Worm (Caenorhabditis elegans) whole organism, midembryonic: ENCODE measurements around the gene M01G5.1.
A peak's percentile ranks its signal among the peaks of the same experiment; 100 is the strongest.

Source experiments
- T22C8.4 ChIP-seq: fragments of 200-800 bp; sonication (Bioruptor generic); IDR thresholded peaks from 2 replicates; pipeline ENCODE4 v1.3.6; 2022; ENCODE audit warnings: missing genetic modification characterization, missing compliant biosample characterization
- cog-1 ChIP-seq: sonication (generic microtip); optimal IDR thresholded peaks from 2 replicates; lab custom pipeline; 2016; ENCODE audit warnings: missing genetic modification characterization, missing compliant biosample characterization
- flt-1 ChIP-seq: fragments of 200-800 bp; sonication (Bioruptor generic); IDR thresholded peaks from 2 replicates; pipeline ENCODE4 v1.3.6; 2022; ENCODE audit warnings: missing genetic modification characterization, missing compliant biosample characterization
- klf-2 ChIP-seq: fragments of 200-800 bp; sonication (Bioruptor generic); conservative IDR thresholded peaks from 2 replicates; pipeline ENCODE4 v1.3.6; 2022; ENCODE audit warnings: missing genetic modification reagents, missing genetic modification characterization, missing compliant biosample characterization
- med-1 ChIP-seq: sonication (generic microtip); optimal IDR thresholded peaks from 2 replicates; lab custom pipeline; 2017; ENCODE audit warnings: missing genetic modification characterization, mild to moderate bottlenecking, missing compliant biosample characterization, antibody characterized with exemption, missing genetic modification reagents; ENCODE audit not compliant: insufficient read depth
- ref-1 ChIP-seq: fragments of 200-800 bp; sonication (Bioruptor generic); conservative IDR thresholded peaks from 2 replicates; pipeline ENCODE4 v1.3.6; 2022; ENCODE audit warnings: missing genetic modification reagents, missing genetic modification characterization, missing compliant biosample characterization
- tab-1 ChIP-seq: fragments of 200-800 bp; sonication (Bioruptor generic); IDR thresholded peaks from 2 replicates; pipeline ENCODE4 v1.3.6; 2022; ENCODE audit warnings: missing genetic modification characterization, missing compliant biosample characterization
- ztf-23 ChIP-seq: fragments of 200-800 bp; sonication (Bioruptor generic); IDR thresholded peaks from 2 replicates; pipeline ENCODE4 v1.3.6; 2022; ENCODE audit warnings: missing genetic modification reagents, missing genetic modification characterization, missing compliant biosample characterization
- ztf-29 ChIP-seq: fragments of 200-800 bp; sonication (Bioruptor generic); IDR thresholded peaks from 2 replicates; pipeline ENCODE4 v1.3.6; 2022; ENCODE audit warnings: missing genetic modification reagents, missing genetic modification characterization, missing compliant biosample characterization

M01G5.1 gene

ce11 chrIII:1495863-1496445, at the start of gene M01G5.1, which contains the start of gene ave-1:
Gene M01G5.1, plus strand, starts transcription at chrIII:1496401.
Gene ave-1, minus strand, starts transcription at chrIII:1495975.
- TF ChIP-seq flt-1 (GFP tag; lab: Robert Waterston, UW) (no peak), med-1 (no peak), cog-1 (tag; lab: Kevin White, UChicago) (no peak), tab-1 (GFP tag; lab: Robert Waterston, UW) (no peak), T22C8.4 (no peak), ztf-29 (GFP tag; lab: Robert Waterston, UW) (no peak)

- TF ChIP-seq tab-1 (GFP tag; lab: Robert Waterston, UW) (no peak), cog-1 (tag; lab: Kevin White, UChicago) (no peak), klf-2 (no peak), ztf-29 (GFP tag; lab: Robert Waterston, UW) (no peak), T22C8.4 (no peak), ztf-23 (GFP tag; lab: Robert Waterston, UW) (no peak), ref-1 (no peak), med-1 (no peak), flt-1 (GFP tag; lab: Robert Waterston, UW) (no peak)
Observed at ce11 chrIII:1446747-1447146, 49.5 kb upstream of the M01G5.1 start.

- TF ChIP-seq med-1 (no peak), flt-1 (GFP tag; lab: Robert Waterston, UW) (0 out of 2 replicates have a peak, but pooled peaks have one; percentile 39)
Observed at ce11 chrIII:1455674-1456073, 40.5 kb upstream of the M01G5.1 start, which contains the start of gene Y82E9BR.17. Gene Y82E9BR.17, minus strand, starts transcription at chrIII:1455774.

- TF ChIP-seq T22C8.4 (no peak), tab-1 (GFP tag; lab: Robert Waterston, UW) (no peak), cog-1 (tag; lab: Kevin White, UChicago) (no peak), med-1 (no peak), flt-1 (GFP tag; lab: Robert Waterston, UW) (no peak), ztf-29 (GFP tag; lab: Robert Waterston, UW) (no peak), ref-1 (no peak), klf-2 (no peak), ztf-23 (GFP tag; lab: Robert Waterston, UW) (no peak)
Observed at ce11 chrIII:1456859-1457258, 39.3 kb upstream of the M01G5.1 start.

ce11 chrIII:1468358-1469305, 27.6 kb upstream of the M01G5.1 start:
- peak; percentile 85 for TF ChIP-seq T22C8.4
- no peak for TF ChIP-seq ztf-23 (GFP tag; lab: Robert Waterston, UW)

ce11 chrIII:1483407-1483806, 12.8 kb upstream of the M01G5.1 start, which contains the start of gene Y82E9BR.18:
Gene Y82E9BR.18, minus strand, starts transcription at chrIII:1483507.
- TF ChIP-seq ztf-29 (GFP tag; lab: Robert Waterston, UW) (no peak), klf-2 (no peak), med-1 (no peak), ztf-23 (GFP tag; lab: Robert Waterston, UW) (no peak), cog-1 (tag; lab: Kevin White, UChicago) (no peak), flt-1 (GFP tag; lab: Robert Waterston, UW) (no peak), tab-1 (GFP tag; lab: Robert Waterston, UW) (no peak), ref-1 (no peak), T22C8.4 (no peak)

ce11 chrIII:1495230-1495629, 971 bp upstream of the M01G5.1 start, which contains the start of gene Y82E9BR.19:
Gene Y82E9BR.19, minus strand, starts transcription at chrIII:1495330.
- TF ChIP-seq T22C8.4 (no peak), ref-1 (no peak), cog-1 (tag; lab: Kevin White, UChicago) (no peak), ztf-23 (GFP tag; lab: Robert Waterston, UW) (no peak), klf-2 (no peak), flt-1 (GFP tag; lab: Robert Waterston, UW) (no peak), med-1 (no peak), ztf-29 (GFP tag; lab: Robert Waterston, UW) (no peak), tab-1 (GFP tag; lab: Robert Waterston, UW) (no peak)

- no peak for TF ChIP-seq ref-1
- TF ChIP-seq klf-2 = no peak
- TF ChIP-seq flt-1 (GFP tag; lab: Robert Waterston, UW) = no peak
- TF ChIP-seq T22C8.4 = no peak
- no peak for TF ChIP-seq ztf-23 (GFP tag; lab: Robert Waterston, UW)
- no peak for TF ChIP-seq med-1
- TF ChIP-seq ztf-29 (GFP tag; lab: Robert Waterston, UW) = no peak
- TF ChIP-seq cog-1 (tag; lab: Kevin White, UChicago) = no peak
- TF ChIP-seq tab-1 (GFP tag; lab: Robert Waterston, UW) = no peak
Observed at ce11 chrIII:1508244-1508643, 12.0 kb downstream of the M01G5.1 start.

- no peak for TF ChIP-seq med-1
- TF ChIP-seq T22C8.4 = no peak
- no peak for TF ChIP-seq ref-1
- TF ChIP-seq cog-1 (tag; lab: Kevin White, UChicago) = no peak
- no peak for TF ChIP-seq flt-1 (GFP tag; lab: Robert Waterston, UW)
- no peak for TF ChIP-seq tab-1 (GFP tag; lab: Robert Waterston, UW)
- TF ChIP-seq ztf-23 (GFP tag; lab: Robert Waterston, UW) = no peak
- TF ChIP-seq klf-2 = no peak
- TF ChIP-seq ztf-29 (GFP tag; lab: Robert Waterston, UW) = no peak
Observed at ce11 chrIII:1508764-1509281, 12.6 kb downstream of the M01G5.1 start.

- TF ChIP-seq ztf-23 (GFP tag; lab: Robert Waterston, UW) = no peak
- no peak for TF ChIP-seq med-1
- no peak for TF ChIP-seq T22C8.4
- TF ChIP-seq cog-1 (tag; lab: Kevin White, UChicago) = no peak
- no peak for TF ChIP-seq ztf-29 (GFP tag; lab: Robert Waterston, UW)
- TF ChIP-seq klf-2 = no peak
- no peak for TF ChIP-seq ref-1
- no peak for TF ChIP-seq tab-1 (GFP tag; lab: Robert Waterston, UW)
- TF ChIP-seq flt-1 (GFP tag; lab: Robert Waterston, UW) = no peak
Observed at ce11 chrIII:1517893-1518292, 21.7 kb downstream of the M01G5.1 start, which contains the start of gene tmem-120. Gene tmem-120, minus strand, starts transcription at chrIII:1517993.
